Fruit fly (Drosophila melanogaster): Measurements from ENCODE around the gene CG44014.

- TF ChIP-seq Sox14 (GFP tag; optimal IDR thresholded peaks at IDR 0.05) = no peak
- TF ChIP-seq CG10631 (GFP tag; optimal IDR thresholded peaks at IDR 0.05) = no peak
- TF ChIP-seq pdm3 (GFP tag; optimal IDR thresholded peaks at IDR 0.05) = no peak
- TF ChIP-seq dac (GFP tag; optimal IDR thresholded peaks at IDR 0.05) = no peak
- no peak for TF ChIP-seq CG31627 (GFP tag; optimal IDR thresholded peaks at IDR 0.05)
- TF ChIP-seq CG3919 (GFP tag; optimal IDR thresholded peaks at IDR 0.05) = no peak
- no peak for TF ChIP-seq CG10669 (GFP tag; optimal IDR thresholded peaks at IDR 0.05)
- no peak for TF ChIP-seq CG6808 (GFP tag; optimal IDR thresholded peaks at IDR 0.05)
Measured at dm6 chr3R:15552733-15553132, 44.0 kb upstream of the CG44014 start, which contains the start of gene AOX4.

Measured in whole organism, prepupa.